Worm (Caenorhabditis elegans): ENCODE data around the gene T25E4.1.

T25E4.1 gene

DNA sequence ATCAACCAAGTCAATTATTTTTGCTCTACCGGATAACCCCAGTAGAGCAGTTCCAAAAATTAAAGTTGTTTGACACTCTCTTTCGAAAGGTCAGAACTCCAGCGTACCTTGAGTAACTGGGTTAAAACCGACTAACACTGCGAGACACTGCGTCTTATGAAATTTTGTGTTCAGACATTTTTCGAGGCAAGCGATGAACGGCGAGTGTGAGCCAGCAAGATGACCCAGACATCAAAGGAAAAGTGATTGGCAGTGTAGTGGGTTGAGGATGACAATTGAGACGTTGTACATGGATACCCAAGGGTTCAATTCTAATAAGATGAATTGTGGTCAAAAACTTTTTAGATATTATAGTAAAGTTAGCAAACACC lies 34.0 kb upstream of the T25E4.1 start:
- TF ChIP-seq zip-8 (tag; optimal IDR thresholded peaks at IDR 0.05) (no peak), unc-39 (tag; optimal IDR thresholded peaks at IDR 0.05) (no peak), ceh-83 (GFP tag; optimal IDR thresholded peaks at IDR 0.05) (no peak), nhr-2 (tag; optimal IDR thresholded peaks at IDR 0.05) (peak; percentile 23), pha-4 (tag; optimal IDR thresholded peaks at IDR 0.05) (no peak), nhr-76 (tag; optimal IDR thresholded peaks at IDR 0.05) (no peak)

DNA sequence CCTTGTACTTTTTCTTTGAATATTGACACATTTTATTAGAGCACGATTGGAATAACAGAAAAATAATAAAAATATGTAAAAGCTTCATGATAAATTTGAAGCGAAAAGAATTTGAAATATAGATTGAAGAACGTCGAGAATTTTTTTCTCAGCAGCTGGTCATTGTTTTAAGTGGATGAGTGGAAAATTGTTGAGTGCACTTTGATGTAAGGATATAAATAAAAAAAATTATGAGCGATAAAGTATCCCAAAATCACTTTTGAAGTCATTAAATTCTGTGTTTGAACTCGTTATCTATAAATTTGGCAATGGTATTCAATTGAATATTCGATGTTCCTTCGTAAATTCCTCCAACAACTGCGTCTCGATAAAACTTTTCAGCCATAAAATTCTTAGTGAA lies 33.4 kb upstream of the T25E4.1 start, which contains the start of gene ins-13:
TSS of gene ins-13 (minus strand) at position 101 of the 400 bp plus-strand sequence.
- no peak for TF ChIP-seq ces-1 (GFP tag; optimal IDR thresholded peaks at IDR 0.05)
- no peak for TF ChIP-seq snpc-4 (tag; optimal IDR thresholded peaks at IDR 0.05)

DNA sequence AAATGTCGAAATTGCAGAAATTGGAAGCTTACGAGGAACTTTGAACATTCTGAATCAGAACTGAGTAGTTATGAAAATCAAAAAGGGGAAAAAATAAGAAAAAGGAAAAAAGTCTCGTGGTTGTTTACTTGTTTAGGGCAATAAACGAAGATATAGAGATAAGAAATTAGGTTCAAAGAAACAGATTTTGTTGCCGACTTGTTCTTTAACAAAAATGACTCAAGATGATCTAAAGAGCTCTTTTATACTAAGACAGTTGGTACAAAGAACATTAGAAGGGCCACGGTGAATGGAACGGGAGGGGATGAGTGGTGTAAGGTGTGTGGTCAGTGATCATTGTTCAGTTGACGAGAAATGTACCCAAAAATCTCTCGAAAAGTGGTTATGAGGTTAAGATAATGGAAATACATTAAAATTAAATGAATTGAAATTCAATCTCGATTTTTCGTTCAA lies 30.7 kb upstream of the T25E4.1 start, which contains the start of gene acdh-2:
TSS of gene acdh-2 (minus strand) at position 51 of the 453 bp plus-strand sequence.
- TF ChIP-seq ces-1 (GFP tag; optimal IDR thresholded peaks at IDR 0.05) = no peak
- TF ChIP-seq elt-3 (tag; optimal IDR thresholded peaks at IDR 0.05) = no peak
- TF ChIP-seq cnd-1 (tag; optimal IDR thresholded peaks at IDR 0.05) = no peak
- no peak for TF ChIP-seq zip-8 (tag; optimal IDR thresholded peaks at IDR 0.05)
- no peak for TF ChIP-seq unc-39 (tag; optimal IDR thresholded peaks at IDR 0.05)
- no peak for TF ChIP-seq flh-1 (GFP tag; optimal IDR thresholded peaks at IDR 0.05)
- TF ChIP-seq M03D4.4 (tag; optimal IDR thresholded peaks at IDR 0.05) = no peak
- TF ChIP-seq sptf-1 (tag; optimal IDR thresholded peaks at IDR 0.05) = no peak
- TF ChIP-seq tbx-8 (GFP tag; optimal IDR thresholded peaks at IDR 0.05) = no peak
- TF ChIP-seq nhr-28 (tag; optimal IDR thresholded peaks at IDR 0.05) = no peak
- no peak for TF ChIP-seq blmp-1 (tag; optimal IDR thresholded peaks at IDR 0.05)
- no peak for TF ChIP-seq nhr-76 (tag; optimal IDR thresholded peaks at IDR 0.05)
- no peak for TF ChIP-seq nhr-237 (tag; optimal IDR thresholded peaks at IDR 0.05)
- no peak for TF ChIP-seq elt-1 (tag; optimal IDR thresholded peaks at IDR 0.05; ENCODE audit: borderline replicate concordance, insufficient read depth)
- no peak for TF ChIP-seq sem-2 (GFP tag; optimal IDR thresholded peaks at IDR 0.05)
- no peak for TF ChIP-seq unc-62 (GFP tag; optimal IDR thresholded peaks at IDR 0.05)

DNA sequence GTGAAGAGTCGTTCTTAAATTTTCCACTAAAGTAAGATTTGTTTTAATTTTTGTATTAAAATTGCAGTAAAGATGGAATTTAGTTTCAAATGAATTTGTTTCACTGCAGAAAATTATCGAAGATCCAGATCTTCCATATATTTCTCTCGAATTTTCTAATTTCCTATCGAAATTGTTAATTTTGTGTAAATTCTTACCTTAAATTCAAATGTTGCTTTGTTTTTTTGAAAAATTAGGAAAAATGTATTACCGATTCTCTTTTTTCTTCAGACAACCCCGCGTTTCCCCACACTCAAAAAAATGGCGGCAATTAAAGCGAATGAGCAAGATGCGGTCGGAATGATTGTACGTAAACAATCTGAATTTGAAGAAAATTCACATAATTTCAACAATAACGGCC lies 28.4 kb upstream of the T25E4.1 start, which contains the start of gene C17C3.6:
TSS of gene C17C3.6 (plus strand) at position 301 of the 400 bp plus-strand sequence.
- TF ChIP-seq bed-3 (GFP tag; optimal IDR thresholded peaks at IDR 0.05) = no peak
- no peak for TF ChIP-seq elt-3 (tag; optimal IDR thresholded peaks at IDR 0.05)
- no peak for TF ChIP-seq M03D4.4 (tag; optimal IDR thresholded peaks at IDR 0.05)
- TF ChIP-seq sptf-1 (tag; optimal IDR thresholded peaks at IDR 0.05) = no peak
- TF ChIP-seq ceh-39 (tag; optimal IDR thresholded peaks at IDR 0.05) = no peak
- no peak for TF ChIP-seq unc-62 (GFP tag; optimal IDR thresholded peaks at IDR 0.05)
- TF ChIP-seq hlh-1 (tag; optimal IDR thresholded peaks at IDR 0.05) = no peak
- no peak for TF ChIP-seq nhr-2 (tag; optimal IDR thresholded peaks at IDR 0.05)
- TF ChIP-seq ces-1 (GFP tag; optimal IDR thresholded peaks at IDR 0.05) = no peak
- TF ChIP-seq cnd-1 (tag; optimal IDR thresholded peaks at IDR 0.05) = no peak
- TF ChIP-seq ceh-43 (GFP tag; optimal IDR thresholded peaks at IDR 0.05) = no peak
- TF ChIP-seq flh-1 (GFP tag; optimal IDR thresholded peaks at IDR 0.05) = no peak
- TF ChIP-seq ztf-11 (tag; optimal IDR thresholded peaks at IDR 0.05) = no peak
- no peak for TF ChIP-seq mls-2 (tag; optimal IDR thresholded peaks at IDR 0.05)
- TF ChIP-seq elt-1 (tag; optimal IDR thresholded peaks at IDR 0.05; ENCODE audit: borderline replicate concordance, insufficient read depth) = no peak

DNA sequence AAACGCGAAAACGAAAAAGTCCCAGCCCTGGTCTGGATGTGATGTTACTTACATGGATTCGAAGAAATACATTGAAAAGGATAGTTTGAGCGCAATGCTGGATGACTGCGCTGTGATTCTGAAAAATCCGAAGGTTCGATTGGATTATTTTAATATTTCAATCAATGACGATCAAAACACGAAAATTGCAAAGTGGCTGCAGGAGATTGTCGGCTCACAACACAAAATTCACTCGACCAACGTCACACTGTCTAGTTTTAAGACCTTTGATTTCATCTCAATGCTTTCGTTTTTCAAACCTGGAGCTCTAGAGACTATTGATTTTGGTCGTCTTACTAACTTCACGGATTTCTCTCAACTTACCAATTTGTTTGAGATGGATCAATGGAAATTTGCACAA lies 26.6 kb upstream of the T25E4.1 start, which contains the start of gene C17C3.5:
TSS of gene C17C3.5 (plus strand) at position 301 of the 400 bp plus-strand sequence.
- TF ChIP-seq unc-39 (tag; optimal IDR thresholded peaks at IDR 0.05) = no peak
- no peak for TF ChIP-seq elt-1 (tag; optimal IDR thresholded peaks at IDR 0.05; ENCODE audit: borderline replicate concordance, insufficient read depth)
- no peak for TF ChIP-seq nhr-237 (tag; optimal IDR thresholded peaks at IDR 0.05)
- TF ChIP-seq unc-120 (tag; optimal IDR thresholded peaks at IDR 0.05; ENCODE audit: poor library complexity, severe bottlenecking) = no peak
- TF ChIP-seq ztf-11 (tag; optimal IDR thresholded peaks at IDR 0.05) = no peak
- TF ChIP-seq mls-2 (tag; optimal IDR thresholded peaks at IDR 0.05) = no peak
- no peak for TF ChIP-seq nhr-12 (tag; optimal IDR thresholded peaks at IDR 0.05)
- no peak for TF ChIP-seq sptf-1 (tag; optimal IDR thresholded peaks at IDR 0.05)
- TF ChIP-seq sem-2 (GFP tag; optimal IDR thresholded peaks at IDR 0.05) = no peak

DNA sequence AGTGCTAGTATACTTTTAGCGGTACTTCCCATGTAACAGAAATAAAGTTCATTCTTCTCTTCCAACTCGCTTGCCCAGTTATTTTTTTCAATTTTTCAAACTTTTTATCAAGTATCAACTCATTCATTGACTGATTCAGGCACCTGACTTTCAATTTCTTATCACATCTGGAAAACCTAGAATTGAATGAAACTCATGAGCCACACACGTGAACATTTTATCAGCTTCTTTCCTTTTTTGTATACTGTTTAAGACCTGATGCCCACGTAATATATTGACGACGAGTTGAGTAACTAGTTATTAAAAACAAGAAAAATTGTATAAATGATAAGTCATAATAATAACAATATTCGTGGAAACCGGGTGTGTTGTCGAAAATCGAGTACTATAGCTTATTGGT lies 24.6 kb upstream of the T25E4.1 start:
- no peak for TF ChIP-seq ham-2 (GFP tag; optimal IDR thresholded peaks at IDR 0.05)
